Worm (Caenorhabditis elegans) whole organism, early embryonic: ENCODE results near the gene F32H5.3.

Experiments used
- B0310.2 ChIP-seq: sonication (generic microtip); optimal IDR thresholded peaks from 2 replicates; lab custom pipeline; 2016; ENCODE audit warnings: mild to moderate bottlenecking, missing genetic modification characterization, missing compliant biosample characterization
- F13C5.2 ChIP-seq: sonication (generic microtip); optimal IDR thresholded peaks from 2 replicates; lab custom pipeline; 2017; ENCODE audit warnings: mild to moderate bottlenecking, missing genetic modification characterization, inconsistent platforms, missing compliant biosample characterization
- aly-1 ChIP-seq: sonication (generic microtip); optimal IDR thresholded peaks from 2 replicates; lab custom pipeline; 2016; ENCODE audit warnings: missing genetic modification characterization, missing compliant biosample characterization
- ama-1 ChIP-seq: fragments of 150-350 bp; optimal IDR thresholded peaks from 2 replicates; lab custom pipeline; 2014
- ceh-13 ChIP-seq: fragments of 200-800 bp; sonication (Bioruptor generic); optimal IDR thresholded peaks from 2 replicates; lab custom pipeline; 2018; ENCODE audit warnings: mild to moderate bottlenecking, missing genetic modification characterization, missing compliant biosample characterization
- ceh-36 ChIP-seq: sonication (generic microtip); optimal IDR thresholded peaks from 2 replicates; lab custom pipeline; 2016; ENCODE audit warnings: missing genetic modification characterization, inconsistent platforms, missing compliant biosample characterization
- ets-7 ChIP-seq: sonication (generic microtip); optimal IDR thresholded peaks from 2 replicates; lab custom pipeline; 2016; ENCODE audit warnings: missing genotype, missing genetic modification characterization, missing compliant biosample characterization
- flt-1 ChIP-seq: fragments of 200-800 bp; sonication (Bioruptor generic); IDR thresholded peaks from 2 replicates; pipeline ENCODE4 v1.3.6; 2022; ENCODE audit warnings: missing genetic modification characterization, missing compliant biosample characterization
- hmbx-1 ChIP-seq: sonication (generic microtip); optimal IDR thresholded peaks from 2 replicates; lab custom pipeline; 2016; ENCODE audit warnings: mild to moderate bottlenecking, missing genetic modification characterization, missing compliant biosample characterization
- hmg-4 ChIP-seq: fragments of 200-800 bp; sonication (Bioruptor generic); optimal IDR thresholded peaks from 2 replicates; lab custom pipeline; 2018; ENCODE audit warnings: mild to moderate bottlenecking, missing genetic modification characterization, missing compliant biosample characterization
- hnd-1 ChIP-seq: sonication (generic microtip); optimal IDR thresholded peaks from 2 replicates; lab custom pipeline; 2016; ENCODE audit warnings: missing genetic modification characterization, missing compliant biosample characterization
- pes-1 ChIP-seq: fragments of 200-800 bp; sonication (Bioruptor generic); IDR thresholded peaks from 2 replicates; pipeline ENCODE4 v1.3.6; 2022; ENCODE audit warnings: missing genetic modification reagents, missing genetic modification characterization, missing compliant biosample characterization
- scrt-1 ChIP-seq: fragments of 200-800 bp; sonication (Bioruptor generic); IDR thresholded peaks from 2 replicates; pipeline ENCODE4 v1.3.6; 2022; ENCODE audit warnings: missing genetic modification characterization, missing compliant biosample characterization
- sea-1 ChIP-seq: fragments of 200-800 bp; sonication (Bioruptor generic); conservative IDR thresholded peaks from 2 replicates; pipeline ENCODE4 v1.3.6; 2022; ENCODE audit warnings: missing genetic modification characterization, missing compliant biosample characterization
- tbx-11 ChIP-seq: fragments of 200-800 bp; sonication (Bioruptor generic); IDR thresholded peaks from 2 replicates; pipeline ENCODE4 v1.3.6; 2022; ENCODE audit warnings: missing genetic modification characterization, missing compliant biosample characterization
- tbx-37 ChIP-seq: fragments of 200-800 bp; sonication (Bioruptor generic); conservative IDR thresholded peaks from 2 replicates; pipeline ENCODE4 v1.3.6; 2022; ENCODE audit warnings: missing genetic modification reagents, missing genetic modification characterization, missing compliant biosample characterization
- tra-4 ChIP-seq: sonication (generic microtip); optimal IDR thresholded peaks from 2 replicates; lab custom pipeline; 2017; ENCODE audit warnings: missing genetic modification characterization, missing compliant biosample characterization

The F32H5.3 gene

DNA sequence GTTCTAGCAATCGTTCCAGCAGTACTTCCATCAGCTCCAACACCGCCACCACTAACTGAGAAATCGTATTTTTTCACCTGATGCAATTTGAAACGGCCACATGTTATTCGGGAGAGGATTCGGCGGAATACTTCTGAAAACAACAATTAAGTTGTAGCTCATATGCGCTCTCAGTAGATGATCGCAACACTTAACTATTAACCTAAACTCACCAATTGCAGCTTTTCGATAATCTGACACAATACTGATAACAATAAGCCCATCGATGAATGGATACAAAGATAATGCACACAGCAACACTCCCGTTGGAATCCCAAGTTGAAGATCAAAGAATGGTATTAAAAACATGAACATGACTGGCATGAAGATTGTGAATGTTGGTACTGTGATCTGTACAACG is 21.1 kb upstream of the F32H5.3 start:
- TF ChIP-seq hmg-4 (GFP tag; lab: Kevin White, UChicago) (no peak), aly-1 (tag; lab: Kevin White, UChicago) (no peak), sea-1 (no peak), hmbx-1 (tag; lab: Kevin White, UChicago) (no peak), tbx-37 (GFP tag; lab: Robert Waterston, UW) (no peak)

DNA sequence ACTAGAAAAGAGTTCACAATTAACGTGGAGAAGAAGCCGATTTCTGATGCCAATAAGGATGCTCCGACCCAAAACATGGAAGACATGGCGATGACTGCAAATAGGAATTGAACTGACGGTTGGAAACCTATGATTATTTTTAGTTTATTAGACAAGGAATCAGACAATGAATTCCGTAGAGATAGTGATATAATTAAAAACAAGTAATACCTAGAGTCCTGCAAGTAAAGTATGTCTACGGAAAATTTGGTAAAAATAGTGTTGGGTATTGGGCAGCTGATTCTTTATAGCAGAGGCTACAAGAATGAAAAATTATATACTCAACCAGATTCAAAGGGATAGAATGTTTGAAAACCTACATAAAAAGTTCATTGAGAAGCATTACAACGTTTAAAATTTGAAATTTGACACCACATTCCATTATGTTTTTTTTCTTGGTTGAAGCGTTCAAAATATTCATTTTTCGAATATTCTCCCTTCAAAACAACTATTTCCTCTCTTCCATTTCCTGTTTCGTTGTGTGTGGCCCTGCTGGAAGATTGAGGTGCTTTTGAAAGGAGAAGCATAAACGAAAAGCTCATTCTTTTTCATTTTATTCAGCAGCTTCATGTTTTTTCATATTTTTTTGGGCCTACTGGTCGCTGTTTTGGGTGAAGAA is 19.4 kb upstream of the F32H5.3 start, which contains the start of the genes str-4 and lgc-48:
Gene str-4 (minus strand): TSS at position 101 of the 658 bp plus-strand sequence.
Gene lgc-48 (plus strand): TSS at position 608 of the 658 bp plus-strand sequence.
- TF ChIP-seq hmbx-1 (tag; lab: Kevin White, UChicago) (no peak), scrt-1 (no peak), ets-7 (tag; lab: Kevin White, UChicago) (no peak), sea-1 (no peak), tbx-37 (GFP tag; lab: Robert Waterston, UW) (no peak), B0310.2 (tag; lab: Kevin White, UChicago) (no peak), ceh-36 (tag; lab: Kevin White, UChicago) (no peak), tbx-11 (GFP tag; lab: Robert Waterston, UW) (no peak), hnd-1 (tag; lab: Kevin White, UChicago) (no peak), tra-4 (tag; lab: Kevin White, UChicago) (no peak), aly-1 (tag; lab: Kevin White, UChicago) (no peak), ceh-13 (GFP tag; lab: Kevin White, UChicago) (no peak), hmg-4 (GFP tag; lab: Kevin White, UChicago) (no peak), ama-1 (lab: Kevin White, UChicago) (no peak), flt-1 (GFP tag; lab: Robert Waterston, UW) (no peak)

- TF ChIP-seq hnd-1 (tag; lab: Kevin White, UChicago): no peak
- TF ChIP-seq scrt-1: no peak
- TF ChIP-seq tbx-11 (GFP tag; lab: Robert Waterston, UW): no peak
- TF ChIP-seq aly-1 (tag; lab: Kevin White, UChicago): no peak
- TF ChIP-seq tbx-37 (GFP tag; lab: Robert Waterston, UW): no peak
- no peak for TF ChIP-seq B0310.2 (tag; lab: Kevin White, UChicago)
- TF ChIP-seq sea-1: no peak
- no peak for TF ChIP-seq ceh-13 (GFP tag; lab: Kevin White, UChicago)
- no peak for TF ChIP-seq pes-1 (GFP tag; lab: Robert Waterston, UW)
- TF ChIP-seq F13C5.2: no peak
- TF ChIP-seq hmg-4 (GFP tag; lab: Kevin White, UChicago): no peak
- TF ChIP-seq flt-1 (GFP tag; lab: Robert Waterston, UW): no peak
- no peak for TF ChIP-seq ama-1 (lab: Kevin White, UChicago)
- TF ChIP-seq tra-4 (tag; lab: Kevin White, UChicago): no peak
- TF ChIP-seq ceh-36 (tag; lab: Kevin White, UChicago): no peak
- TF ChIP-seq ets-7 (tag; lab: Kevin White, UChicago): no peak
- no peak for TF ChIP-seq hmbx-1 (tag; lab: Kevin White, UChicago)
These were observed 16.9 kb upstream of the F32H5.3 start for ce11 chrV:13342235-13342634.

- TF ChIP-seq ceh-36 (tag; lab: Kevin White, UChicago) (no peak), hmg-4 (GFP tag; lab: Kevin White, UChicago) (no peak), pes-1 (GFP tag; lab: Robert Waterston, UW) (no peak), sea-1 (no peak)
These were observed 13.2 kb upstream of the F32H5.3 start, which contains the start of gene twk-43 for ce11 chrV:13345867-13346328. Gene twk-43 (plus strand): TSS chrV:13346278.

- TF ChIP-seq hnd-1 (tag; lab: Kevin White, UChicago): no peak
- TF ChIP-seq scrt-1: no peak
- no peak for TF ChIP-seq pes-1 (GFP tag; lab: Robert Waterston, UW)
- TF ChIP-seq F13C5.2: no peak
- TF ChIP-seq tra-4 (tag; lab: Kevin White, UChicago): no peak
- no peak for TF ChIP-seq sea-1
- TF ChIP-seq aly-1 (tag; lab: Kevin White, UChicago): no peak
- TF ChIP-seq tbx-11 (GFP tag; lab: Robert Waterston, UW): no peak
- no peak for TF ChIP-seq flt-1 (GFP tag; lab: Robert Waterston, UW)
- TF ChIP-seq ceh-13 (GFP tag; lab: Kevin White, UChicago): no peak
- TF ChIP-seq ama-1 (lab: Kevin White, UChicago): no peak
- TF ChIP-seq B0310.2 (tag; lab: Kevin White, UChicago): no peak
- no peak for TF ChIP-seq ceh-36 (tag; lab: Kevin White, UChicago)
- TF ChIP-seq hmg-4 (GFP tag; lab: Kevin White, UChicago): no peak
These were observed 8.8 kb upstream of the F32H5.3 start for ce11 chrV:13350302-13350701.

DNA sequence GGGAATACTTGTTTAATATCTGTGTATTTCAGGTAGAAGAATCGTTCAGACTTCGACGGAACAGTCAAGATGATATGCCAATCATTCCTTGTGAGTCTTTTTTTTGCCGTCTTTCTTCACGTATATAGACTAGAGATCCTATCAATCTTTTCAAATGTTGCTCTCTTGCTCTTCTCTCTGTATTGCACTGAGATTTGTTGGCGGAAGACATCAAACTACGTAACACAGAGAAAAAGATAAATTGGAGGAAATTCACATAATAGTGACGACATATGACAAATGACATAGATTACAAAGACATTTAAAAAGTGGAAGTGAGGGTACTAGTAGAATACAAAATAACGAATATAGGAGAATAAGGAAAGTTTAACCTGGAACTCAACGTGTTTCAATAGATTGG is 7.4 kb upstream of the F32H5.3 start:
- TF ChIP-seq ama-1 (lab: Kevin White, UChicago) (no peak), tbx-37 (GFP tag; lab: Robert Waterston, UW) (no peak), scrt-1 (no peak), aly-1 (tag; lab: Kevin White, UChicago) (no peak), hmbx-1 (tag; lab: Kevin White, UChicago) (no peak), tra-4 (tag; lab: Kevin White, UChicago) (no peak), B0310.2 (tag; lab: Kevin White, UChicago) (no peak), ets-7 (tag; lab: Kevin White, UChicago) (no peak), tbx-11 (GFP tag; lab: Robert Waterston, UW) (no peak), hnd-1 (tag; lab: Kevin White, UChicago) (no peak), ceh-13 (GFP tag; lab: Kevin White, UChicago) (no peak), sea-1 (no peak), F13C5.2 (no peak), ceh-36 (tag; lab: Kevin White, UChicago) (no peak), flt-1 (GFP tag; lab: Robert Waterston, UW) (no peak)

ce11 chrV:13352415-13352814 is 6.7 kb upstream of the F32H5.3 start:
- TF ChIP-seq ets-7 (tag; lab: Kevin White, UChicago): no peak
- no peak for TF ChIP-seq ceh-13 (GFP tag; lab: Kevin White, UChicago)
- TF ChIP-seq sea-1: no peak
- TF ChIP-seq hmbx-1 (tag; lab: Kevin White, UChicago): no peak
- no peak for TF ChIP-seq pes-1 (GFP tag; lab: Robert Waterston, UW)
- no peak for TF ChIP-seq tbx-37 (GFP tag; lab: Robert Waterston, UW)
- no peak for TF ChIP-seq scrt-1
- no peak for TF ChIP-seq hmg-4 (GFP tag; lab: Kevin White, UChicago)
- TF ChIP-seq tbx-11 (GFP tag; lab: Robert Waterston, UW): no peak
- TF ChIP-seq F13C5.2: no peak
